Worm (Caenorhabditis elegans) whole organism, young adult: ENCODE results near the gene mboa-4.

ENCODE experiments used
- F57A8.1 ChIP-seq: fragments of 200-800 bp; sonication (Bioruptor generic); optimal IDR thresholded peaks from 2 replicates; lab custom pipeline; 2018; ENCODE audit warnings: mild to moderate bottlenecking, missing genetic modification characterization, moderate library complexity, missing compliant biosample characterization
- ZK185.1 ChIP-seq: sonication (generic microtip); optimal IDR thresholded peaks from 2 replicates; lab custom pipeline; 2016; ENCODE audit warnings: mild to moderate bottlenecking, missing genetic modification characterization, missing compliant biosample characterization; ENCODE audit not compliant: poor library complexity, severe bottlenecking
- athp-1 ChIP-seq: sonication (generic microtip); optimal IDR thresholded peaks from 2 replicates; lab custom pipeline; 2017; ENCODE audit warnings: mild to moderate bottlenecking, missing genetic modification characterization, missing compliant biosample characterization
- ccch-3 ChIP-seq: fragments of 200-800 bp; sonication (Bioruptor generic); optimal IDR thresholded peaks from 2 replicates; lab custom pipeline; 2018; ENCODE audit warnings: mild to moderate bottlenecking, missing genetic modification characterization, missing compliant biosample characterization
- ceh-91 ChIP-seq: fragments of 200-800 bp; sonication (Bioruptor generic); IDR thresholded peaks from 2 replicates; pipeline ENCODE4 v1.3.6; 2022; ENCODE audit warnings: missing genetic modification reagents, missing genetic modification characterization, missing compliant biosample characterization
- dpl-1 ChIP-seq: fragments of 150-350 bp; optimal IDR thresholded peaks from 2 replicates; lab custom pipeline; 2014; ENCODE audit warnings: missing biosample characterization, missing genetic modification reagents, missing genetic modification characterization
- hmg-1.2 ChIP-seq: fragments of 200-800 bp; sonication (Bioruptor generic); IDR thresholded peaks from 2 replicates; pipeline ENCODE4 v1.3.6; 2022; ENCODE audit warnings: missing genetic modification reagents, missing genetic modification characterization, missing compliant biosample characterization
- madf-8 ChIP-seq: fragments of 200-800 bp; sonication (Bioruptor generic); conservative IDR thresholded peaks from 2 replicates; pipeline ENCODE4 v1.3.6; 2022; ENCODE audit warnings: missing genetic modification reagents, missing genetic modification characterization, missing compliant biosample characterization
- nhr-90 ChIP-seq: sonication (generic microtip); optimal IDR thresholded peaks from 2 replicates; lab custom pipeline; 2016; ENCODE audit warnings: missing genotype, mild to moderate bottlenecking, missing genetic modification characterization, missing compliant biosample characterization
- pha-4 ChIP-seq: fragments of 150-350 bp; sonication (generic microtip); optimal IDR thresholded peaks from 2 replicates; lab custom pipeline; 2014; ENCODE audit warnings: missing biosample characterization, missing genetic modification reagents, missing genetic modification characterization
- rpc-1 ChIP-seq, 2 experiments: fragments of 150-350 bp in 1 of 2; sonication (generic microtip) in 1 of 2; optimal IDR thresholded peaks; 2 replicates each; lab custom pipeline; 2014 to 2018; ENCODE audit warnings: missing biosample characterization in 1 of 2, missing genetic modification characterization in 1 of 2, missing genetic modification reagents in 1 of 2, missing genotype in 1 of 2
- sea-2 ChIP-seq: fragments of 200-800 bp; sonication (Bioruptor generic); IDR thresholded peaks from 2 replicates; pipeline ENCODE4 v1.3.6; 2022; ENCODE audit warnings: missing genetic modification characterization, missing compliant biosample characterization
- ztf-26 ChIP-seq: sonication (generic microtip); optimal IDR thresholded peaks from 2 replicates; lab custom pipeline; 2017; ENCODE audit warnings: missing genetic modification characterization, missing compliant biosample characterization

- no peak for TF ChIP-seq F57A8.1 (GFP tag; lab: Kevin White, UChicago)
- no peak for TF ChIP-seq ccch-3 (GFP tag; lab: Kevin White, UChicago)
- TF ChIP-seq ZK185.1 (tag; lab: Kevin White, UChicago) = peak; percentile 83
- no peak for TF ChIP-seq pha-4 (tag; lab: Kevin White, UChicago)
- no peak for TF ChIP-seq ceh-91 (GFP tag; lab: Robert Waterston, UW)
- TF ChIP-seq athp-1 = peak; percentile 52
- no peak for TF ChIP-seq madf-8 (GFP tag; lab: Robert Waterston, UW)
- peak; percentile 39 for TF ChIP-seq ztf-26
- TF ChIP-seq sea-2 (GFP tag; lab: Robert Waterston, UW) = no peak
- no peak for TF ChIP-seq hmg-1.2 (GFP tag; lab: Robert Waterston, UW)
- no peak for TF ChIP-seq nhr-90
- TF ChIP-seq rpc-1 (optimal IDR thresholded peaks at IDR 0.05; lab: Kevin White, UChicago) = no peak
- no peak for TF ChIP-seq rpc-1 (tag; optimal IDR thresholded peaks at IDR 0.05; lab: Kevin White, UChicago)
- no peak for TF ChIP-seq dpl-1
Measured at ce11 chrIV:11146962-11147470, 12.8 kb downstream of the mboa-4 start, which contains the start of gene pigq-1.
